Worm (Caenorhabditis elegans) whole organism, L4/young adult: ENCODE data around the gene srw-20.

Experiments used
- W03F9.2 ChIP-seq: fragments of 150-350 bp; optimal IDR thresholded peaks from 2 replicates; lab custom pipeline; 2014; ENCODE audit warnings: missing biosample characterization, missing genetic modification characterization
- him-1 ChIP-seq: sonication (generic microtip); optimal IDR thresholded peaks from 2 replicates; lab custom pipeline; 2016; ENCODE audit warnings: missing genotype, missing genetic modification reagents, missing genetic modification characterization, missing compliant biosample characterization

ce11 chrV:17068839-17069238 lies 10.9 kb downstream of the srw-20 start, which contains the start of gene T05E12.8:
- TF ChIP-seq W03F9.2 (tag; lab: Kevin White, UChicago) (no peak), him-1 (no peak)
